Fruit fly (Drosophila melanogaster): ENCODE results near the gene BOD1.
"Not testable (repeated sequence)": the region's sequence is repeated elsewhere in the genome, so short reads cannot be mapped to it uniquely, and the experiment has no call there.

- TF ChIP-seq CG33017 (tag; optimal IDR thresholded peaks at IDR 0.05); Crg-1 (GFP tag; optimal IDR thresholded peaks at IDR 0.05); CG1620 (GFP tag; optimal IDR thresholded peaks at IDR 0.05); tj (GFP tag; optimal IDR thresholded peaks at IDR 0.05); CG5204 (GFP tag; optimal IDR thresholded peaks at IDR 0.05); toe (GFP tag; optimal IDR thresholded peaks at IDR 0.05); Hr96 (GFP tag; optimal IDR thresholded peaks at IDR 0.05); Mnt (GFP tag; optimal IDR thresholded peaks at IDR 0.05); pad (GFP tag; optimal IDR thresholded peaks at IDR 0.05): not testable (repeated sequence)
These were observed 21.1 kb downstream of the BOD1 start, which contains the start of the genes CG42487 and CG4884 for dm6 chr3R:27959145-27959544.
